Fruit fly (Drosophila melanogaster) whole organism, embryonic: ENCODE results near the gene CG4364.

Experiments used
- Adf1 ChIP-seq: fragments of 200-800 bp; sonication (Bioruptor generic); IDR thresholded peaks from 2 replicates; pipeline ENCODE4 v1.3.6; 2022; ENCODE audit warnings: missing biosample characterization, missing genetic modification characterization
- Aef1 ChIP-seq: fragments of 200-800 bp; sonication (Bioruptor generic); IDR thresholded peaks from 3 replicates; pipeline ENCODE4 v1.3.6; 2022; ENCODE audit warnings: missing biosample characterization, missing genetic modification characterization
- Atf6 ChIP-seq: fragments of 200-800 bp; sonication (Bioruptor generic); IDR thresholded peaks from 2 replicates; pipeline ENCODE4 v1.3.6; 2022; ENCODE audit warnings: missing biosample characterization, missing genetic modification characterization
- B-H1 ChIP-seq: fragments of 200-800 bp; sonication (Bioruptor generic); IDR thresholded peaks from 3 replicates; pipeline ENCODE4 v1.3.6; 2022; ENCODE audit warnings: missing biosample characterization, missing genetic modification characterization
- B-H2 ChIP-seq: fragments of 200-800 bp; sonication (Bioruptor generic); optimal IDR thresholded peaks from 2 replicates; lab custom pipeline; 2018; ENCODE audit warnings: missing biosample characterization, mild to moderate bottlenecking, missing genetic modification characterization
- Bgb ChIP-seq: fragments of 200-800 bp; sonication (Bioruptor generic); IDR thresholded peaks from 2 replicates; pipeline ENCODE4 v1.3.6; 2022; ENCODE audit warnings: missing biosample characterization, missing genetic modification characterization; ENCODE audit not compliant: partially characterized antibody
- CG10267 ChIP-seq: fragments of 200-800 bp; sonication (Bioruptor generic); optimal IDR thresholded peaks from 2 replicates; lab custom pipeline; 2018; ENCODE audit warnings: missing biosample characterization, mild to moderate bottlenecking, missing genetic modification characterization, moderate library complexity
- CG10959 ChIP-seq: fragments of 200-800 bp; sonication (Bioruptor generic); IDR thresholded peaks from 2 replicates; pipeline ENCODE4 v1.3.6; 2022; ENCODE audit warnings: missing biosample characterization, missing genetic modification characterization
- CG10979 ChIP-seq: fragments of 200-800 bp; sonication (Bioruptor generic); optimal IDR thresholded peaks from 2 replicates; lab custom pipeline; 2018; ENCODE audit warnings: missing biosample characterization, mild to moderate bottlenecking, missing genetic modification characterization, moderate library complexity
- CG12236 ChIP-seq: fragments of 200-800 bp; sonication (Bioruptor generic); optimal IDR thresholded peaks from 2 replicates; lab custom pipeline; 2016; ENCODE audit warnings: missing biosample characterization, missing genetic modification characterization
- CG12942 ChIP-seq: fragments of 200-800 bp; sonication (Bioruptor generic); optimal IDR thresholded peaks from 3 replicates; lab custom pipeline; 2016; ENCODE audit warnings: missing biosample characterization, missing genetic modification characterization
- CG13424 ChIP-seq: fragments of 200-800 bp; sonication (Bioruptor generic); optimal IDR thresholded peaks from 2 replicates; lab custom pipeline; 2019; ENCODE audit warnings: missing biosample characterization, mild to moderate bottlenecking, missing genetic modification characterization, moderate library complexity
- CG16813 ChIP-seq: fragments of 200-800 bp; sonication (Bioruptor generic); IDR thresholded peaks from 3 replicates; pipeline ENCODE4 v1.3.6; 2022; ENCODE audit warnings: missing biosample characterization, missing genetic modification characterization; ENCODE audit not compliant: partially characterized antibody
- CG17829 ChIP-seq: fragments of 200-800 bp; optimal IDR thresholded peaks from 2 replicates; lab custom pipeline; 2019; ENCODE audit warnings: missing biosample characterization, mild to moderate bottlenecking, missing genetic modification characterization, moderate library complexity
- CG1792 ChIP-seq: fragments of 200-800 bp; sonication (Bioruptor generic); optimal IDR thresholded peaks from 2 replicates; lab custom pipeline; 2016; ENCODE audit warnings: missing biosample characterization, missing genetic modification characterization
- CG18262 ChIP-seq: fragments of 200-800 bp; optimal IDR thresholded peaks from 3 replicates; lab custom pipeline; 2019; ENCODE audit warnings: missing biosample characterization, mild to moderate bottlenecking, missing genetic modification characterization, moderate library complexity
- CG18476 ChIP-seq: fragments of 200-800 bp; sonication (Bioruptor generic); optimal IDR thresholded peaks from 2 replicates; lab custom pipeline; 2016; ENCODE audit warnings: missing biosample characterization, mild to moderate bottlenecking, missing genetic modification characterization
- CG18599 ChIP-seq: fragments of 200-800 bp; sonication (Bioruptor generic); optimal IDR thresholded peaks from 3 replicates; lab custom pipeline; 2017; ENCODE audit warnings: missing biosample characterization, missing genetic modification characterization, mild to moderate bottlenecking, moderate library complexity, missing genetic modification reagents
- CG18619 ChIP-seq: fragments of 200-800 bp; sonication (Bioruptor generic); optimal IDR thresholded peaks from 3 replicates; lab custom pipeline; 2017; ENCODE audit warnings: missing biosample characterization, mild to moderate bottlenecking, missing genetic modification characterization
- CG2875 ChIP-seq: fragments of 200-800 bp; sonication (Bioruptor generic); optimal IDR thresholded peaks from 2 replicates; lab custom pipeline; 2017; ENCODE audit warnings: missing biosample characterization, mild to moderate bottlenecking, missing genetic modification characterization, missing genetic modification reagents
- CG3163 ChIP-seq: fragments of 200-800 bp; sonication (Bioruptor generic); optimal IDR thresholded peaks from 3 replicates; lab custom pipeline; 2016; ENCODE audit warnings: missing biosample characterization, missing genetic modification characterization
- CG33557 ChIP-seq: fragments of 200-800 bp; sonication (Bioruptor generic); optimal IDR thresholded peaks from 2 replicates; lab custom pipeline; 2019; ENCODE audit warnings: missing biosample characterization, mild to moderate bottlenecking, missing genetic modification characterization, moderate library complexity
- CG4617 ChIP-seq: fragments of 200-800 bp; sonication (Bioruptor generic); optimal IDR thresholded peaks from 3 replicates; lab custom pipeline; 2016; ENCODE audit warnings: missing biosample characterization, missing genetic modification characterization, borderline replicate concordance
- CG8478 ChIP-seq: fragments of >200 bp; optimal IDR thresholded peaks from 2 replicates; lab custom pipeline; 2018
- Dad ChIP-seq: fragments of 200-800 bp; sonication (Bioruptor generic); optimal IDR thresholded peaks from 3 replicates; lab custom pipeline; 2016; ENCODE audit warnings: missing biosample characterization, missing genetic modification characterization
- Dek ChIP-seq: fragments of 200-800 bp; sonication (Bioruptor generic); optimal IDR thresholded peaks from 3 replicates; lab custom pipeline; 2019; ENCODE audit warnings: missing biosample characterization, mild to moderate bottlenecking, missing genetic modification characterization, moderate library complexity
- Dip2 ChIP-seq: fragments of 200-800 bp; sonication (Bioruptor generic); IDR thresholded peaks from 2 replicates; pipeline ENCODE4 v1.3.6; 2022; ENCODE audit warnings: missing biosample characterization, missing genetic modification characterization
- Gug ChIP-seq: fragments of 200-800 bp; sonication (Bioruptor generic); IDR thresholded peaks from 4 replicates; pipeline ENCODE4 v1.3.6; 2022; ENCODE audit warnings: missing biosample characterization, missing genetic modification characterization
- H2.0 ChIP-seq: fragments of 200-800 bp; sonication (Bioruptor generic); IDR thresholded peaks from 2 replicates; pipeline ENCODE4 v1.3.6; 2022; ENCODE audit warnings: missing biosample characterization, missing genetic modification characterization
- HHEX ChIP-seq: fragments of 200-800 bp; sonication (Bioruptor generic); optimal IDR thresholded peaks from 3 replicates; lab custom pipeline; 2017; ENCODE audit warnings: missing biosample characterization, mild to moderate bottlenecking, missing genetic modification characterization, missing genetic modification reagents
- HmgD ChIP-seq: fragments of 200-800 bp; sonication (Bioruptor generic); optimal IDR thresholded peaks from 3 replicates; lab custom pipeline; 2016; ENCODE audit warnings: missing biosample characterization, missing genetic modification characterization
- Poxn ChIP-seq: fragments of 200-800 bp; sonication (Bioruptor generic); IDR thresholded peaks from 2 replicates; pipeline ENCODE4 v1.3.6; 2022; ENCODE audit warnings: missing biosample characterization, missing genetic modification characterization
- Sox100B ChIP-seq: fragments of 200-800 bp; sonication (Bioruptor generic); optimal IDR thresholded peaks from 3 replicates; lab custom pipeline; 2018; ENCODE audit warnings: missing biosample characterization, mild to moderate bottlenecking, missing genetic modification characterization
- Sry-δ ChIP-seq: fragments of 200-800 bp; sonication (Bioruptor generic); optimal IDR thresholded peaks from 2 replicates; lab custom pipeline; 2016; ENCODE audit warnings: missing biosample characterization, missing genetic modification characterization
- Ssrp ChIP-seq: fragments of 200-800 bp; sonication (Bioruptor generic); optimal IDR thresholded peaks from 2 replicates; lab custom pipeline; 2018; ENCODE audit warnings: missing biosample characterization, mild to moderate bottlenecking, missing genetic modification characterization, moderate library complexity
- Xrp1 ChIP-seq: fragments of 200-800 bp; sonication (Bioruptor generic); IDR thresholded peaks from 2 replicates; pipeline ENCODE4 v1.3.6; 2022; ENCODE audit warnings: missing biosample characterization, missing genetic modification characterization
- chm ChIP-seq: fragments of 200-800 bp; sonication (Bioruptor generic); IDR thresholded peaks from 2 replicates; pipeline ENCODE4 v1.3.6; 2022; ENCODE audit warnings: missing biosample characterization, missing genetic modification characterization
- corto ChIP-seq: fragments of 200-800 bp; sonication (Bioruptor generic); optimal IDR thresholded peaks from 2 replicates; lab custom pipeline; 2016; ENCODE audit warnings: missing biosample characterization, mild to moderate bottlenecking, missing genetic modification characterization, moderate library complexity
- gsb ChIP-seq: fragments of 200-800 bp; sonication (Bioruptor generic); IDR thresholded peaks from 2 replicates; pipeline ENCODE4 v1.3.6; 2022; ENCODE audit warnings: missing biosample characterization, missing genetic modification characterization
- hb ChIP-seq: fragments of 200-800 bp; sonication (Bioruptor generic); IDR thresholded peaks from 3 replicates; pipeline ENCODE4 v1.3.6; 2022; ENCODE audit warnings: missing biosample characterization, missing genetic modification characterization; ENCODE audit not compliant: partially characterized antibody
- her ChIP-seq: fragments of 200-800 bp; sonication (Bioruptor generic); optimal IDR thresholded peaks from 2 replicates; lab custom pipeline; 2016; ENCODE audit warnings: missing biosample characterization, missing genetic modification characterization
- inv ChIP-seq: fragments of 200-800 bp; sonication (Bioruptor generic); IDR thresholded peaks from 2 replicates; pipeline ENCODE4 v1.3.6; 2022; ENCODE audit warnings: missing biosample characterization, missing genetic modification characterization; ENCODE audit not compliant: partially characterized antibody
- ken ChIP-seq: fragments of 200-800 bp; sonication (Bioruptor generic); IDR thresholded peaks from 3 replicates; pipeline ENCODE4 v1.3.6; 2022; ENCODE audit warnings: missing biosample characterization, missing genetic modification characterization
- nom ChIP-seq: fragments of 200-800 bp; sonication (Bioruptor generic); optimal IDR thresholded peaks from 2 replicates; lab custom pipeline; 2017; ENCODE audit warnings: missing biosample characterization, missing genetic modification characterization, mild to moderate bottlenecking, moderate library complexity, missing genetic modification reagents
- prd ChIP-seq, 3 experiments: fragments of >200 bp in 2 of 3; fragments of 200-800 bp in 1 of 3; sonication (Bioruptor generic) in 1 of 3; optimal IDR thresholded peaks in 2 of 3; IDR thresholded peaks in 1 of 3; 2 replicates in 2 of 3; 3 replicates in 1 of 3; pipeline versions ENCODE4 v1.3.6 to Lab custom; 2017 to 2022; ENCODE audit warnings: missing biosample characterization in 1 of 3, missing genetic modification characterization in 1 of 3
- pros ChIP-seq: fragments of 200-800 bp; sonication (Bioruptor generic); optimal IDR thresholded peaks from 3 replicates; lab custom pipeline; 2019; ENCODE audit warnings: missing biosample characterization, mild to moderate bottlenecking, missing genetic modification characterization, moderate library complexity
- repo ChIP-seq: fragments of 200-800 bp; sonication (Bioruptor generic); optimal IDR thresholded peaks from 2 replicates; lab custom pipeline; 2016; ENCODE audit warnings: missing biosample characterization, missing genetic modification characterization
- run ChIP-seq: fragments of 200-800 bp; sonication (Bioruptor generic); optimal IDR thresholded peaks from 3 replicates; lab custom pipeline; 2018; ENCODE audit warnings: missing biosample characterization, mild to moderate bottlenecking, missing genetic modification characterization
- slou ChIP-seq: fragments of 200-800 bp; sonication (Bioruptor generic); optimal IDR thresholded peaks from 3 replicates; lab custom pipeline; 2016; ENCODE audit warnings: missing biosample characterization, missing genetic modification characterization
- sug ChIP-seq: fragments of 200-800 bp; optimal IDR thresholded peaks from 2 replicates; lab custom pipeline; 2019; ENCODE audit warnings: missing biosample characterization, mild to moderate bottlenecking, missing genetic modification characterization, moderate library complexity
- ttk ChIP-seq: fragments of 200-800 bp; sonication (Bioruptor generic); IDR thresholded peaks from 2 replicates; pipeline ENCODE4 v2.1.2; 2022; ENCODE audit warnings: missing biosample characterization, missing genetic modification characterization

CG4364 gene

dm6 chr2L:9711107-9711585 lies at the start of gene CG4364 (continued):
- TF ChIP-seq hb (GFP tag; lab: Robert Waterston, UW) (no peak), Xrp1 (no peak), Dek (tag; lab: Kevin White, UChicago) (no peak), Gug (no peak), run (no peak), prd (optimal IDR thresholded peaks at IDR 0.05; lab: Kevin White, UChicago) (no peak), prd (GFP tag; IDR thresholded peaks at IDR 0.05; lab: Robert Waterston, UW) (no peak), CG2875 (GFP tag; lab: Kevin White, UChicago) (no peak), CG18599 (no peak), CG33557 (GFP tag; lab: Kevin White, UChicago) (no peak), CG12236 (GFP tag; lab: Kevin White, UChicago) (no peak), inv (GFP tag; lab: Robert Waterston, UW) (peak; percentile 66), Sry-δ (GFP tag; lab: Kevin White, UChicago) (peak; percentile 78), CG18476 (GFP tag; lab: Kevin White, UChicago) (no peak), H2.0 (GFP tag; lab: Robert Waterston, UW) (no peak), her (GFP tag; lab: Kevin White, UChicago) (peak; percentile 97), Sox100B (no peak), chm (GFP tag; lab: Robert Waterston, UW) (no peak), gsb (no peak), slou (GFP tag; lab: Kevin White, UChicago) (no peak), corto (GFP tag; lab: Kevin White, UChicago) (no peak), HmgD (GFP tag; lab: Kevin White, UChicago) (no peak), Ssrp (tag; lab: Kevin White, UChicago) (no peak), pros (GFP tag; lab: Kevin White, UChicago) (no peak), Bgb (GFP tag; lab: Robert Waterston, UW) (peak; percentile 77), CG13424 (no peak), Aef1 (GFP tag; lab: Robert Waterston, UW) (peak; percentile 67; the same call in 2 of the 3 replicates), Poxn (GFP tag; lab: Robert Waterston, UW) (no peak), Adf1 (GFP tag; lab: Robert Waterston, UW) (no peak), CG10267 (peak; percentile 69), sug (tag; lab: Kevin White, UChicago) (peak; percentile 35), Atf6 (GFP tag; lab: Robert Waterston, UW) (no peak), CG18619 (GFP tag; lab: Kevin White, UChicago) (no peak), CG18262 (tag; lab: Kevin White, UChicago) (no peak), HHEX (no peak), CG17829 (peak; percentile 61), ttk (GFP tag; lab: Robert Waterston, UW) (no peak), CG1792 (GFP tag; lab: Kevin White, UChicago) (no peak), Dip2 (no peak), CG4617 (GFP tag; lab: Kevin White, UChicago) (no peak), CG12942 (GFP tag; lab: Kevin White, UChicago) (no peak), B-H2 (GFP tag; lab: Kevin White, UChicago) (no peak), B-H1 (GFP tag; lab: Robert Waterston, UW) (no peak), CG10959 (GFP tag; lab: Robert Waterston, UW) (no peak), ken (GFP tag; lab: Robert Waterston, UW) (no peak), CG8478 (lab: Kevin White, UChicago) (no peak), Dad (GFP tag; lab: Kevin White, UChicago) (no peak), CG10979 (tag; lab: Kevin White, UChicago) (no peak), repo (GFP tag; lab: Kevin White, UChicago) (no peak), CG3163 (GFP tag; lab: Kevin White, UChicago) (no peak), CG16813 (GFP tag; lab: Robert Waterston, UW) (peak; percentile 56; the same call in 1 of the 3 replicates), nom (GFP tag; lab: Kevin White, UChicago) (no peak)
